Fruit fly (Drosophila melanogaster): ENCODE measurements around the gene CG31789.
A peak's percentile ranks its signal among the peaks of the same experiment; 100 is the strongest.

The CG31789 gene

DNA sequence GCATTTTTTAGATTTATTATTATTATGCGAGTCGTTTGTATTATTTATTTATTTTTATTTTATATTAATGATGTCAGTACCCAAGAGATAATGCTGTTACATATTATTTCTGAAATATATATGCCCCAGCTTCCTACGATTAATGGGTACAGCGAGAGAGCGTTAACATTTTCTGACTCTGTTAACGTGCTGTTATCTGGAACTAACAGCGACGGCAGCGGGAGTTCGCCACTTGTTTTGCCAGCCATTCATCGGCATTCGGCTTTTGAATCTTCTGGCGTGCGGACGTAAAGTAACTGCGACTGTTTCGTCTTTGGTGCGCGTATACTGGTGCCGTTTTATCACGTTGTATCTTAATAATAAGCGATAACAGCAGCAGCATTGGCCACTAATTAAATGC lies 11.3 kb downstream of the CG31789 start, which contains the start of gene MESR3 (continued):
- peak; percentile 66 for TF ChIP-seq BtbVII (GFP tag; optimal IDR thresholded peaks at IDR 0.05)
- TF ChIP-seq CoRest (tag; optimal IDR thresholded peaks at IDR 0.05): peak; percentile 74
- TF ChIP-seq CG8944 (GFP tag; optimal IDR thresholded peaks at IDR 0.05): no peak
- TF ChIP-seq Hand (GFP tag; optimal IDR thresholded peaks at IDR 0.05): peak; percentile 61
- TF ChIP-seq CG17328 (GFP tag; IDR thresholded peaks at IDR 0.05): peak; percentile 78
- peak; percentile 36 for TF ChIP-seq CG9817 (tag; optimal IDR thresholded peaks at IDR 0.05)
- peak; percentile 60; the same call in 1 of the 2 replicates for TF ChIP-seq ttk (GFP tag; IDR thresholded peaks at IDR 0.05)
- TF ChIP-seq Fer3 (tag; optimal IDR thresholded peaks at IDR 0.05): peak; percentile 86
- no peak for TF ChIP-seq C15 (GFP tag; IDR thresholded peaks at IDR 0.05)
- TF ChIP-seq ewg (GFP tag; optimal IDR thresholded peaks at IDR 0.05): peak; percentile 19
- TF ChIP-seq ham (GFP tag; IDR thresholded peaks at IDR 0.05): no peak
- peak; percentile 72 for TF ChIP-seq CG10979 (tag; optimal IDR thresholded peaks at IDR 0.05)
- TF ChIP-seq corto (GFP tag; optimal IDR thresholded peaks at IDR 0.05): no peak
- TF ChIP-seq Hr51 (GFP tag; optimal IDR thresholded peaks at IDR 0.05): peak in 1 of 2 experiments; percentile 27
- TF ChIP-seq CG4404 (GFP tag; IDR thresholded peaks at IDR 0.05): no peak
- 0 out of 3 replicates have a peak, but pooled peaks have one; percentile 30 for TF ChIP-seq z (GFP tag; IDR thresholded peaks at IDR 0.05)
- peak; percentile 76 for TF ChIP-seq Xbp1 (GFP tag; optimal IDR thresholded peaks at IDR 0.05)
- TF ChIP-seq Ets97D (GFP tag; optimal IDR thresholded peaks at IDR 0.05): no peak
- no peak for TF ChIP-seq zfh2 (GFP tag; optimal IDR thresholded peaks at IDR 0.05)
- peak; percentile 66 for TF ChIP-seq CG10147 (GFP tag; optimal IDR thresholded peaks at IDR 0.05)
- TF ChIP-seq CG12299 (tag; optimal IDR thresholded peaks at IDR 0.05): peak; percentile 42
- TF ChIP-seq CG1792 (GFP tag; optimal IDR thresholded peaks at IDR 0.05): peak; percentile 12
- no peak for TF ChIP-seq eve (GFP tag; optimal IDR thresholded peaks at IDR 0.05)
- peak; percentile 74 for TF ChIP-seq CG14710 (tag; optimal IDR thresholded peaks at IDR 0.05)
- TF ChIP-seq CG42726 (GFP tag; IDR thresholded peaks at IDR 0.05; ENCODE audit: partially characterized antibody): 0 out of 2 replicates have a peak, but pooled peaks have one; percentile 26
- TF ChIP-seq Bgb (GFP tag; IDR thresholded peaks at IDR 0.05; ENCODE audit: partially characterized antibody): peak; percentile 59
- peak; percentile 24 for TF ChIP-seq pfk (GFP tag; optimal IDR thresholded peaks at IDR 0.05)
- peak; percentile 46; the same call in 1 of the 2 replicates for TF ChIP-seq CG14667 (GFP tag; IDR thresholded peaks at IDR 0.05)
- TF ChIP-seq CG13287 (GFP tag; IDR thresholded peaks at IDR 0.05; ENCODE audit: partially characterized antibody): peak; percentile 50; the same call in 1 of the 2 replicates
- no peak for TF ChIP-seq gt (GFP tag; IDR thresholded peaks at IDR 0.05)
- TF ChIP-seq CG6683 (GFP tag; optimal IDR thresholded peaks at IDR 0.05): peak; percentile 68
- no peak for TF ChIP-seq Abd-B (GFP tag; optimal IDR thresholded peaks at IDR 0.05)
- peak; percentile 17 for TF ChIP-seq wek (GFP tag; optimal IDR thresholded peaks at IDR 0.05)
- TF ChIP-seq CG32772 (GFP tag; IDR thresholded peaks at IDR 0.05): peak; percentile 47
- peak; percentile 92 for TF ChIP-seq CG31441 (GFP tag; IDR thresholded peaks at IDR 0.05)
- peak; percentile 84 for TF ChIP-seq Meics (GFP tag; optimal IDR thresholded peaks at IDR 0.05)
- peak; percentile 89 for TF ChIP-seq CG32532 (GFP tag; IDR thresholded peaks at IDR 0.05)
- TF ChIP-seq vvl (GFP tag; IDR thresholded peaks at IDR 0.05): peak; percentile 63; the same call in 1 of the 2 replicates
- TF ChIP-seq B-H2 (GFP tag; optimal IDR thresholded peaks at IDR 0.05): peak; percentile 61
- no peak for TF ChIP-seq peb (GFP tag; IDR thresholded peaks at IDR 0.05)
- TF ChIP-seq dati (GFP tag; IDR thresholded peaks at IDR 0.05): no peak
- no peak for TF ChIP-seq CG1529 (GFP tag; optimal IDR thresholded peaks at IDR 0.05)
- no peak for TF ChIP-seq Atf-2 (GFP tag; optimal IDR thresholded peaks at IDR 0.05)
- TF ChIP-seq CG18599 (GFP tag; optimal IDR thresholded peaks at IDR 0.05): peak; percentile 85
- no peak for TF ChIP-seq CG16779 (GFP tag; IDR thresholded peaks at IDR 0.05)
- peak; percentile 81 for TF ChIP-seq nom (GFP tag; optimal IDR thresholded peaks at IDR 0.05)
- TF ChIP-seq CG4424 (GFP tag; optimal IDR thresholded peaks at IDR 0.05): peak; percentile 74
- TF ChIP-seq Ssrp (tag; optimal IDR thresholded peaks at IDR 0.05): peak; percentile 65
- 0 out of 3 replicates have a peak, but pooled peaks have one; percentile 56 for TF ChIP-seq H15 (GFP tag; IDR thresholded peaks at IDR 0.05)
- TF ChIP-seq Hey (tag; optimal IDR thresholded peaks at IDR 0.05): peak; percentile 28
